Fruit fly (Drosophila melanogaster) whole organism, embryonic: ENCODE results near the gene Phs.

ENCODE experiments used
- Ada2b ChIP-seq: fragments of 200-800 bp; sonication (Bioruptor generic); IDR thresholded peaks from 2 replicates; pipeline ENCODE4 v1.3.6; 2022; ENCODE audit warnings: missing biosample characterization, missing genetic modification characterization
- Adf1 ChIP-seq: fragments of 200-800 bp; sonication (Bioruptor generic); IDR thresholded peaks from 2 replicates; pipeline ENCODE4 v1.3.6; 2022; ENCODE audit warnings: missing biosample characterization, missing genetic modification characterization
- Asciz ChIP-seq: fragments of 200-800 bp; sonication (Bioruptor generic); optimal IDR thresholded peaks from 2 replicates; lab custom pipeline; 2017; ENCODE audit warnings: missing biosample characterization, mild to moderate bottlenecking, missing genetic modification characterization, missing genetic modification reagents
- CG10267 ChIP-seq: fragments of 200-800 bp; sonication (Bioruptor generic); optimal IDR thresholded peaks from 2 replicates; lab custom pipeline; 2018; ENCODE audit warnings: missing biosample characterization, mild to moderate bottlenecking, missing genetic modification characterization, moderate library complexity
- CG10462 ChIP-seq: fragments of 200-800 bp; sonication (Bioruptor generic); optimal IDR thresholded peaks from 2 replicates; lab custom pipeline; 2016; ENCODE audit warnings: missing biosample characterization, missing genetic modification characterization
- CG11247 ChIP-seq: fragments of 200-800 bp; sonication (Bioruptor generic); IDR thresholded peaks from 2 replicates; pipeline ENCODE4 v1.3.6; 2022; ENCODE audit warnings: missing biosample characterization, missing genetic modification characterization
- CG12155 ChIP-seq: fragments of 200-800 bp; sonication (Bioruptor generic); optimal IDR thresholded peaks from 3 replicates; lab custom pipeline; 2016; ENCODE audit warnings: missing biosample characterization, missing genetic modification characterization
- CG12236 ChIP-seq: fragments of 200-800 bp; sonication (Bioruptor generic); optimal IDR thresholded peaks from 2 replicates; lab custom pipeline; 2016; ENCODE audit warnings: missing biosample characterization, missing genetic modification characterization
- CG15073 ChIP-seq: fragments of 200-800 bp; sonication (Bioruptor generic); optimal IDR thresholded peaks from 2 replicates; lab custom pipeline; 2016; ENCODE audit warnings: missing biosample characterization, missing genetic modification characterization
- CG15269 ChIP-seq: fragments of 200-800 bp; sonication (Bioruptor generic); optimal IDR thresholded peaks from 2 replicates; lab custom pipeline; 2018; ENCODE audit warnings: missing biosample characterization, mild to moderate bottlenecking, missing genetic modification characterization, moderate library complexity
- CG1529 ChIP-seq: fragments of 200-800 bp; sonication (Bioruptor generic); optimal IDR thresholded peaks from 3 replicates; lab custom pipeline; 2018; ENCODE audit warnings: missing biosample characterization, missing genetic modification characterization
- CG16813 ChIP-seq: fragments of 200-800 bp; sonication (Bioruptor generic); IDR thresholded peaks from 3 replicates; pipeline ENCODE4 v1.3.6; 2022; ENCODE audit warnings: missing biosample characterization, missing genetic modification characterization; ENCODE audit not compliant: partially characterized antibody
- CG17328 ChIP-seq: fragments of 200-800 bp; sonication (Bioruptor generic); IDR thresholded peaks from 2 replicates; pipeline ENCODE4 v1.3.6; 2022; ENCODE audit warnings: missing biosample characterization, missing genetic modification characterization
- CG17361 ChIP-seq: fragments of 200-800 bp; sonication (Bioruptor generic); IDR thresholded peaks from 3 replicates; pipeline ENCODE4 v1.3.6; 2022; ENCODE audit warnings: missing biosample characterization, missing genetic modification characterization
- CG32532 ChIP-seq: fragments of 200-800 bp; sonication (Bioruptor generic); IDR thresholded peaks from 2 replicates; pipeline ENCODE4 v1.3.6; 2022; ENCODE audit warnings: missing biosample characterization, missing genetic modification characterization
- CG4360 ChIP-seq: fragments of 200-800 bp; sonication (Bioruptor generic); IDR thresholded peaks from 2 replicates; pipeline ENCODE4 v1.3.6; 2022; ENCODE audit warnings: missing biosample characterization, missing genetic modification characterization
- CG4820 ChIP-seq: fragments of 200-800 bp; sonication (Bioruptor generic); optimal IDR thresholded peaks from 3 replicates; lab custom pipeline; 2016; ENCODE audit warnings: missing biosample characterization, missing genetic modification characterization
- CG4854 ChIP-seq: fragments of 200-800 bp; sonication (Bioruptor generic); optimal IDR thresholded peaks from 2 replicates; lab custom pipeline; 2016; ENCODE audit warnings: missing biosample characterization, missing genetic modification characterization, inconsistent platforms
- CG6683 ChIP-seq: fragments of 200-800 bp; sonication (Bioruptor generic); optimal IDR thresholded peaks from 2 replicates; lab custom pipeline; 2017; ENCODE audit warnings: missing biosample characterization, mild to moderate bottlenecking, missing genetic modification characterization, missing genetic modification reagents
- CG6813 ChIP-seq: fragments of 200-800 bp; sonication (Bioruptor generic); optimal IDR thresholded peaks from 2 replicates; lab custom pipeline; 2017; ENCODE audit warnings: missing biosample characterization, missing genetic modification characterization, mild to moderate bottlenecking, moderate library complexity, missing genetic modification reagents
- CG7987 ChIP-seq: fragments of 200-800 bp; sonication (Bioruptor generic); optimal IDR thresholded peaks from 2 replicates; lab custom pipeline; 2018; ENCODE audit warnings: missing biosample characterization, mild to moderate bottlenecking, missing genetic modification characterization, moderate library complexity
- CG8359 ChIP-seq: fragments of 200-800 bp; sonication (Bioruptor generic); optimal IDR thresholded peaks from 2 replicates; lab custom pipeline; 2017; ENCODE audit warnings: missing biosample characterization, mild to moderate bottlenecking, missing genetic modification characterization, borderline replicate concordance
- Camta ChIP-seq: fragments of 200-800 bp; sonication (Bioruptor generic); optimal IDR thresholded peaks from 2 replicates; lab custom pipeline; 2016; ENCODE audit warnings: missing biosample characterization, missing genetic modification characterization
- CrebB ChIP-seq: fragments of 200-800 bp; sonication (Bioruptor generic); optimal IDR thresholded peaks from 3 replicates; lab custom pipeline; 2018; ENCODE audit warnings: missing biosample characterization, mild to moderate bottlenecking, missing genetic modification characterization
- Dad ChIP-seq: fragments of 200-800 bp; sonication (Bioruptor generic); optimal IDR thresholded peaks from 3 replicates; lab custom pipeline; 2016; ENCODE audit warnings: missing biosample characterization, missing genetic modification characterization
- Dll ChIP-seq: fragments of 200-800 bp; sonication (Bioruptor generic); IDR thresholded peaks from 4 replicates; pipeline ENCODE4 v1.3.6; 2022; ENCODE audit warnings: missing biosample characterization, missing genetic modification characterization; ENCODE audit not compliant: partially characterized antibody
- Gsc ChIP-seq: fragments of 200-800 bp; sonication (Bioruptor generic); IDR thresholded peaks from 2 replicates; pipeline ENCODE4 v1.3.6; 2022; ENCODE audit warnings: missing biosample characterization, missing genetic modification characterization
- HLHmδ ChIP-seq: fragments of 200-800 bp; sonication (Bioruptor generic); optimal IDR thresholded peaks from 2 replicates; lab custom pipeline; 2018; ENCODE audit warnings: missing biosample characterization, mild to moderate bottlenecking, missing genetic modification characterization, moderate library complexity
- HmgD ChIP-seq: fragments of 200-800 bp; sonication (Bioruptor generic); optimal IDR thresholded peaks from 3 replicates; lab custom pipeline; 2016; ENCODE audit warnings: missing biosample characterization, missing genetic modification characterization
- Hmr ChIP-seq: fragments of 200-800 bp; sonication (Bioruptor generic); optimal IDR thresholded peaks from 3 replicates; lab custom pipeline; 2017; ENCODE audit warnings: mild to moderate bottlenecking, missing biosample characterization, missing genetic modification reagents, missing genetic modification characterization
- Mes4 ChIP-seq: fragments of 200-800 bp; sonication (Bioruptor generic); optimal IDR thresholded peaks from 2 replicates; lab custom pipeline; 2016; ENCODE audit warnings: missing biosample characterization, missing genetic modification characterization
- Sin3A ChIP-seq: fragments of >200 bp; optimal IDR thresholded peaks from 2 replicates; lab custom pipeline; 2018
- Xbp1 ChIP-seq: fragments of 200-800 bp; sonication (Bioruptor generic); optimal IDR thresholded peaks from 3 replicates; lab custom pipeline; 2016; ENCODE audit warnings: missing biosample characterization, mild to moderate bottlenecking, missing genetic modification characterization
- ac ChIP-seq: fragments of 200-800 bp; sonication (Bioruptor generic); optimal IDR thresholded peaks from 3 replicates; lab custom pipeline; 2017; ENCODE audit warnings: missing biosample characterization, mild to moderate bottlenecking, missing genetic modification characterization
- bigmax ChIP-seq: fragments of 200-800 bp; sonication (Bioruptor generic); optimal IDR thresholded peaks from 2 replicates; lab custom pipeline; 2018; ENCODE audit warnings: missing biosample characterization, mild to moderate bottlenecking, missing genetic modification characterization
- chinmo ChIP-seq: fragments of 200-800 bp; sonication (Bioruptor generic); IDR thresholded peaks from 4 replicates; pipeline ENCODE4 v1.3.6; 2022; ENCODE audit warnings: missing biosample characterization, missing genetic modification characterization; ENCODE audit not compliant: partially characterized antibody
- croc ChIP-seq: fragments of 200-800 bp; sonication (Bioruptor generic); conservative IDR thresholded peaks from 3 replicates; pipeline ENCODE4 v1.3.6; 2022; ENCODE audit warnings: missing biosample characterization, missing genetic modification characterization
- dmrt99B ChIP-seq: fragments of 200-800 bp; sonication (Bioruptor generic); optimal IDR thresholded peaks from 2 replicates; lab custom pipeline; 2018; ENCODE audit warnings: missing biosample characterization, mild to moderate bottlenecking, missing genetic modification characterization, moderate library complexity
- exex ChIP-seq: fragments of 200-800 bp; sonication (Bioruptor generic); optimal IDR thresholded peaks from 4 replicates; lab custom pipeline; 2018; ENCODE audit warnings: missing biosample characterization, mild to moderate bottlenecking, missing genetic modification characterization, moderate library complexity
- fd102C ChIP-seq: fragments of 200-800 bp; sonication (Bioruptor generic); optimal IDR thresholded peaks from 2 replicates; lab custom pipeline; 2018; ENCODE audit warnings: missing biosample characterization, mild to moderate bottlenecking, missing genetic modification characterization, moderate library complexity
- gem ChIP-seq: fragments of 200-800 bp; sonication (Bioruptor generic); optimal IDR thresholded peaks from 2 replicates; lab custom pipeline; 2019; ENCODE audit warnings: missing biosample characterization, mild to moderate bottlenecking, missing genetic modification characterization, moderate library complexity
- jumu ChIP-seq: fragments of 200-800 bp; sonication (Bioruptor generic); optimal IDR thresholded peaks from 3 replicates; lab custom pipeline; 2016; ENCODE audit warnings: missing biosample characterization, missing genetic modification characterization
- ken ChIP-seq: fragments of 200-800 bp; sonication (Bioruptor generic); IDR thresholded peaks from 3 replicates; pipeline ENCODE4 v1.3.6; 2022; ENCODE audit warnings: missing biosample characterization, missing genetic modification characterization
- nom ChIP-seq: fragments of 200-800 bp; sonication (Bioruptor generic); optimal IDR thresholded peaks from 2 replicates; lab custom pipeline; 2017; ENCODE audit warnings: missing biosample characterization, missing genetic modification characterization, mild to moderate bottlenecking, moderate library complexity, missing genetic modification reagents
- pita ChIP-seq: fragments of 200-800 bp; sonication (Bioruptor generic); optimal IDR thresholded peaks from 2 replicates; lab custom pipeline; 2017; ENCODE audit warnings: missing biosample characterization, mild to moderate bottlenecking, missing genetic modification characterization
- sd ChIP-seq: fragments of 200-800 bp; sonication (Bioruptor generic); optimal IDR thresholded peaks from 3 replicates; lab custom pipeline; 2018; ENCODE audit warnings: missing biosample characterization, mild to moderate bottlenecking, missing genetic modification characterization, moderate library complexity
- sens ChIP-seq: fragments of 200-800 bp; sonication (Bioruptor generic); peaks from one replicate; lab custom pipeline; 2016; ENCODE audit warnings: missing biosample characterization, missing genetic modification characterization
- tap ChIP-seq: fragments of 200-800 bp; optimal IDR thresholded peaks from 3 replicates; lab custom pipeline; 2019; ENCODE audit warnings: missing biosample characterization, mild to moderate bottlenecking, missing genetic modification characterization, moderate library complexity
- tgo ChIP-seq: fragments of 200-800 bp; sonication (Bioruptor generic); IDR thresholded peaks from 3 replicates; pipeline ENCODE4 v1.3.6; 2022; ENCODE audit warnings: missing biosample characterization, missing genetic modification characterization
- zfh1 ChIP-seq: fragments of 200-800 bp; sonication (Bioruptor generic); IDR thresholded peaks from 3 replicates; pipeline ENCODE4 v1.3.6; 2022; ENCODE audit warnings: missing biosample characterization, missing genetic modification characterization

Phs gene

DNA sequence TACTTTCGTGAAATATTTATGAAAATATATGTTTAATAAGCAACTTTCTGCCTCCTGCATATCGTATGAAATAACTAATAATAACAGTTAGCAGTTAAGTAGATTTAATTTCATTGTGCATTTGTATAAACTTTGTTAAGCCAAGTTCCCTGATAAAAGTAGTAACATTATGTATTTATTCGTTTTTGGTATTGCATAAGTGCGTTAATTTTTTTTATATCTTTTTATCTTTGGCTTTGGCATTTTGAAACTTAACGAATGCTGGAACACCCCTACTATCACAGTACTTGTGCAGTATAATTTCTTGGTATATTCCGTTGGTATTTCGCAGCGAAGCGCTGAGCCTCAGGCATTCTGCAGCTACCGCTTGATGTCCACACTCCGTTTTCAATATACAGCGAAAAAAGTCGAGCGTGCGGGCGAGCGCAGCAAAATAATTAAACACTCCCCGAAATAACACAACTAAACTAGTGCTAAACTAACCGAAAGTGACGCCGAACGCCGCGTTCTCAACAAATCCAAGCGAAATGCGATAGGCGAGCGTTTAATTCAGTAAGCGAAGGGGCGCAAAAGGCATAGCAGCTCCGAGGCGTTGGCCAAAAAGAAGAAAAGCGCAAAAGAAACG lies 31.1 kb upstream of the Phs start, which contains the start of gene RhoGAP71E (continued):
- TF ChIP-seq bigmax = peak; percentile 24
- TF ChIP-seq HLHmδ = peak; percentile 26
- no peak for TF ChIP-seq Gsc (GFP tag; lab: Robert Waterston, UW)
- TF ChIP-seq Dad (GFP tag; lab: Kevin White, UChicago) = no peak
- TF ChIP-seq CG17328 (GFP tag; lab: Robert Waterston, UW) = peak; percentile 46; the same call in 1 of the 2 replicates
- TF ChIP-seq sd (tag; lab: Kevin White, UChicago) = no peak
- TF ChIP-seq fd102C = no peak
- peak; percentile 44; the same call in 1 of the 2 replicates for TF ChIP-seq CG4360
- TF ChIP-seq croc (GFP tag; lab: Robert Waterston, UW) = no peak
- TF ChIP-seq chinmo (GFP tag; lab: Robert Waterston, UW) = peak; percentile 64; the same call in 2 of the 4 replicates
- TF ChIP-seq ken = no peak
- TF ChIP-seq Sin3A = peak; percentile 10
- TF ChIP-seq tgo (GFP tag; lab: Robert Waterston, UW) = no peak; the same call in 2 of the 3 replicates
- TF ChIP-seq CG15269 (tag; lab: Kevin White, UChicago) = peak; percentile 34
- TF ChIP-seq CG6683 = no peak
- peak; percentile 56 for TF ChIP-seq HmgD (GFP tag; lab: Kevin White, UChicago)
- peak; percentile 49 for TF ChIP-seq tap (tag; lab: Kevin White, UChicago)
- TF ChIP-seq CG4854 (GFP tag; lab: Kevin White, UChicago) = no peak
- TF ChIP-seq CG7987 = peak; percentile 74
- TF ChIP-seq exex (tag; lab: Kevin White, UChicago) = peak; percentile 13
- TF ChIP-seq Hmr (GFP tag; lab: Kevin White, UChicago) = peak; percentile 55
- TF ChIP-seq CG12236 = no peak
- TF ChIP-seq ac (GFP tag; lab: Kevin White, UChicago) = no peak
- peak; percentile 32 for TF ChIP-seq CG6813 (GFP tag; lab: Kevin White, UChicago)
- peak; percentile 46 for TF ChIP-seq CG10267
- no peak for TF ChIP-seq Asciz (GFP tag; lab: Kevin White, UChicago)
- TF ChIP-seq pita (GFP tag; lab: Kevin White, UChicago) = no peak
- peak; percentile 66 for TF ChIP-seq CrebB (tag; lab: Kevin White, UChicago)
- peak; percentile 15 for TF ChIP-seq CG12155 (GFP tag; lab: Kevin White, UChicago)
- TF ChIP-seq CG1529 = no peak
- TF ChIP-seq CG17361 (GFP tag; lab: Robert Waterston, UW) = peak; percentile 69; the same call in 2 of the 3 replicates
- TF ChIP-seq Camta = no peak
- peak; percentile 76 for TF ChIP-seq zfh1 (GFP tag; lab: Robert Waterston, UW)
- TF ChIP-seq CG10462 (GFP tag; lab: Kevin White, UChicago) = no peak
- peak; percentile 26 for TF ChIP-seq CG8359 (GFP tag; lab: Kevin White, UChicago)
- 0 out of 2 replicates have a peak, but pooled peaks have one; percentile 51 for TF ChIP-seq Ada2b (GFP tag; lab: Robert Waterston, UW)
- TF ChIP-seq CG11247 = peak; percentile 39; the same call in 1 of the 2 replicates
- TF ChIP-seq Dll = no peak; the same call in 3 of the 4 replicates
- no peak for TF ChIP-seq CG15073 (GFP tag; lab: Kevin White, UChicago)
- peak; percentile 79 for TF ChIP-seq CG32532 (GFP tag; lab: Robert Waterston, UW)
- TF ChIP-seq Xbp1 = peak; percentile 11
- TF ChIP-seq dmrt99B (tag; lab: Kevin White, UChicago) = peak; percentile 49
- TF ChIP-seq sens (GFP tag; lab: Kevin White, UChicago) = peak; percentile 84
- no peak for TF ChIP-seq CG4820 (GFP tag; lab: Kevin White, UChicago)
- no peak for TF ChIP-seq Adf1
- no peak for TF ChIP-seq CG16813 (GFP tag; lab: Robert Waterston, UW)
- peak; percentile 15 for TF ChIP-seq Mes4 (GFP tag; lab: Kevin White, UChicago)
- TF ChIP-seq nom (GFP tag; lab: Kevin White, UChicago) = peak; percentile 58
- no peak for TF ChIP-seq jumu
- peak; percentile 41 for TF ChIP-seq gem
